Worm (Caenorhabditis elegans) whole organism, L2 larva: ENCODE data around the gene F20D6.9.

Experiments used
- ZK546.5 ChIP-seq: sonication (generic microtip); optimal IDR thresholded peaks from 2 replicates; lab custom pipeline; 2017; ENCODE audit warnings: missing biosample characterization, missing genetic modification characterization
- elt-3 ChIP-seq: sonication (generic microtip); optimal IDR thresholded peaks from 2 replicates; lab custom pipeline; 2017; ENCODE audit warnings: missing biosample characterization, missing genetic modification characterization
- fos-1 ChIP-seq: fragments of 150-350 bp; optimal IDR thresholded peaks from 2 replicates; lab custom pipeline; 2014; ENCODE audit warnings: missing biosample characterization, missing genetic modification characterization
- sem-4 ChIP-seq: fragments of 150-350 bp; optimal IDR thresholded peaks from 2 replicates; lab custom pipeline; 2014; ENCODE audit warnings: missing biosample characterization, missing genetic modification reagents, missing genetic modification characterization
- sma-3 ChIP-seq: sonication (generic microtip); optimal IDR thresholded peaks from 2 replicates; lab custom pipeline; 2016; ENCODE audit warnings: missing genetic modification reagents, missing genetic modification characterization, missing compliant biosample characterization
- ztf-4 ChIP-seq: fragments of 150-350 bp; optimal IDR thresholded peaks from 2 replicates; lab custom pipeline; 2014; ENCODE audit warnings: missing biosample characterization, missing genetic modification characterization

DNA sequence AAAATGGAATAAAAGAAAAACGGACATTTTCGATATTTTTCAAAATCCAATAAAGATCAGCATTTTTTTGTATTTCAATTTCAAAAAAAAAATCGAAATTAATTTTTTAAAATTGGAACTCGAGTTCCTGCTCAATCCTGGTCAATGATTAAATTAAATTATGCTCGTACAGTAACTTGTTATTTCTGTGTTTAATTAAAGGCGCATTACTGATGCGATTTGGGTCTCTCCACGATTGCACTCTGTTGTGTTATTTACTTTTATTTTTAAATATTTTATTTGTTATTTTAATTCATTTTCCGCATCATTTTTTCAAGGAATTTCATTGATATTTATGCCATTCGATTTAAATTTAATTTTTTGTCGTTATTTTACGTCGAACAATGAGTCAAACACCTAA lies 1.0 kb upstream of the F20D6.9 start:
- TF ChIP-seq fos-1 (tag; lab: Kevin White, UChicago) (no peak), elt-3 (tag; lab: Kevin White, UChicago) (no peak), ztf-4 (tag; lab: Kevin White, UChicago) (no peak), sem-4 (tag; lab: Kevin White, UChicago) (no peak), ZK546.5 (no peak), sma-3 (GFP tag; lab: Kevin White, UChicago) (no peak)
